Fruit fly (Drosophila melanogaster) whole organism, wandering third instar larva: ENCODE data around the gene CG1236.

Source experiments
- CG9705 ChIP-seq: fragments of 200-800 bp; sonication (Bioruptor generic); optimal IDR thresholded peaks from 2 replicates; lab custom pipeline; 2018; ENCODE audit warnings: missing biosample characterization, mild to moderate bottlenecking, missing genetic modification characterization
- Rel ChIP-seq, 2 experiments: fragments of 200-800 bp; sonication (Bioruptor generic) in 1 of 2; optimal IDR thresholded peaks; 2 replicates in 1 of 2; 3 replicates in 1 of 2; lab custom pipeline; 2016 to 2019; ENCODE audit warnings: mild to moderate bottlenecking in 2 of 2, missing biosample characterization in 2 of 2, missing genetic modification characterization in 2 of 2, moderate library complexity in 1 of 2
- Vsx2 ChIP-seq: fragments of 200-300, 225-300 bp; sonication (Bioruptor generic); optimal IDR thresholded peaks from 2 replicates; lab custom pipeline; 2018; ENCODE audit warnings: missing biosample characterization, missing genetic modification characterization; ENCODE audit not compliant: partially characterized antibody
- fru ChIP-seq: fragments of 200-800 bp; sonication (Bioruptor generic); optimal IDR thresholded peaks from 3 replicates; lab custom pipeline; 2016; ENCODE audit warnings: missing biosample characterization, mild to moderate bottlenecking, missing genetic modification characterization
- h ChIP-seq: fragments of 200-800 bp; sonication (Bioruptor generic); optimal IDR thresholded peaks from 3 replicates; lab custom pipeline; 2016; ENCODE audit warnings: missing biosample characterization, mild to moderate bottlenecking, missing genetic modification characterization
- lola ChIP-seq: fragments of >200 bp; optimal IDR thresholded peaks from 2 replicates; lab custom pipeline; 2017; ENCODE audit warnings: missing biosample characterization, missing genetic modification characterization
- pan ChIP-seq: fragments of >200 bp; optimal IDR thresholded peaks from 2 replicates; lab custom pipeline; 2017

DNA sequence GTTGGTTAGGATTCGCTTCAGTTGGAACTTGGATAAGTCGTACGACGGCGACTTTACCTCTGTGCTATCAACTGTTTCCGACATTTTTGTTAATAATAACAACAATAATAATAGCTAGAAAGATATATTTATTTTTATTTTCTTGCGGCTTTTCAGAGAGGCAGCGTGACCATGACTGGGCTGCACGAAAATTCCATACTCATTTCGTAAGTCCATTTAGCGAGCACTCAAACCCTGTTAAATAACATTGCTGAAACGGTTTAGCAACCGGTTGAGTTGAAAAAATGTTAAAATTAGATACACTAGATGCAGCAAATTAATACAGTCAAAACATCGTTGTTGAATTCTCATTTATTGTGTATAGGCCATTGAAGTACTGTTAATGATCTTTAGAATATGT is 18.0 kb downstream of the CG1236 start, which contains the start of gene Dcps:
- TF ChIP-seq h (GFP tag; lab: Kevin White, UChicago) (no peak), lola (GFP tag; lab: Kevin White, UChicago) (no peak), CG9705 (GFP tag; lab: Kevin White, UChicago) (no peak), Vsx2 (GFP tag; lab: Kevin White, UChicago) (no peak), pan (lab: Kevin White, UChicago) (no peak), fru (GFP tag; lab: Kevin White, UChicago) (no peak), Rel (GFP tag; optimal IDR thresholded peaks at IDR 0.05; lab: Kevin White, UChicago) (no peak), Rel (tag; optimal IDR thresholded peaks at IDR 0.05; lab: Kevin White, UChicago) (no peak)
